Fruit fly (Drosophila melanogaster) S2 (cell line): ENCODE data around the gene CG7394.

Source experiments
- CG8478 ChIP-seq: fragments of >200 bp; optimal IDR thresholded peaks from 2 replicates; lab custom pipeline; 2018
- CTCF ChIP-seq, 2 experiments: fragments of >200 bp; optimal IDR thresholded peaks; 2 replicates each; lab custom pipeline; 2018

- TF ChIP-seq CG8478: no peak
- no peak for TF ChIP-seq CTCF (optimal IDR thresholded peaks at IDR 0.05; lab: Kevin White, UChicago)
Observed at dm6 chr3L:11516229-11516628, 45.6 kb upstream of the CG7394 start.
